Worm (Caenorhabditis elegans) whole organism, young adult: Measurements from ENCODE around the gene C39D10.2.

Source experiments
- B0019.2 ChIP-seq: fragments of 200-800 bp; sonication (Bioruptor generic); conservative IDR thresholded peaks from 2 replicates; pipeline ENCODE4 v1.3.6; 2022; ENCODE audit warnings: missing genetic modification reagents, missing genetic modification characterization, missing compliant biosample characterization
- B0035.1 ChIP-seq: sonication (generic microtip); optimal IDR thresholded peaks from 2 replicates; lab custom pipeline; 2016; ENCODE audit warnings: missing genetic modification characterization, mild to moderate bottlenecking, missing compliant biosample characterization, missing genotype, missing genetic modification reagents
- B0261.1 ChIP-seq: sonication (generic microtip); optimal IDR thresholded peaks from 2 replicates; lab custom pipeline; 2016; ENCODE audit warnings: mild to moderate bottlenecking, missing genetic modification characterization, moderate library complexity, missing compliant biosample characterization
- B0336.3 ChIP-seq: fragments of 200-800 bp; sonication (Bioruptor generic); IDR thresholded peaks from 2 replicates; pipeline ENCODE4 v1.3.6; 2022; ENCODE audit warnings: missing genetic modification characterization, missing compliant biosample characterization
- D2030.7 ChIP-seq: fragments of 200-800 bp; sonication (Bioruptor generic); IDR thresholded peaks from 2 replicates; pipeline ENCODE4 v1.3.6; 2022; ENCODE audit warnings: missing genetic modification reagents, missing genetic modification characterization, missing compliant biosample characterization
- F22D6.2 ChIP-seq: sonication (generic microtip); optimal IDR thresholded peaks from 2 replicates; lab custom pipeline; 2016; ENCODE audit warnings: mild to moderate bottlenecking, missing genetic modification characterization, missing compliant biosample characterization
- F33H1.4 ChIP-seq: fragments of 200-800 bp; sonication (Bioruptor generic); IDR thresholded peaks from 2 replicates; pipeline ENCODE4 v1.3.6; 2022; ENCODE audit warnings: missing genetic modification reagents, missing genetic modification characterization, missing compliant biosample characterization
- F49E8.2 ChIP-seq: sonication (generic microtip); optimal IDR thresholded peaks from 3 replicates; lab custom pipeline; 2017; ENCODE audit warnings: missing genetic modification characterization, mild to moderate bottlenecking, missing compliant biosample characterization, antibody characterized with exemption, moderate library complexity; ENCODE audit not compliant: insufficient read depth
- F55B11.4 ChIP-seq: sonication (generic microtip); optimal IDR thresholded peaks from 2 replicates; lab custom pipeline; 2016; ENCODE audit warnings: missing compliant biosample characterization, missing genetic modification characterization, borderline replicate concordance; ENCODE audit not compliant: insufficient read depth
- F57C9.4 ChIP-seq: sonication (generic microtip); optimal IDR thresholded peaks from 2 replicates; lab custom pipeline; 2017; ENCODE audit warnings: mild to moderate bottlenecking, missing genetic modification characterization, missing compliant biosample characterization
- Y53F4B.3 ChIP-seq: fragments of 200-800 bp; sonication (Bioruptor generic); IDR thresholded peaks from 2 replicates; pipeline ENCODE4 v1.3.6; 2022; ENCODE audit warnings: missing genetic modification reagents, missing genetic modification characterization, missing compliant biosample characterization
- Y67H2A.10 ChIP-seq: fragments of 200-800 bp; sonication (Bioruptor generic); conservative IDR thresholded peaks from 2 replicates; pipeline ENCODE4 v1.3.6; 2022; ENCODE audit warnings: missing genetic modification reagents, missing genetic modification characterization, missing compliant biosample characterization
- ZK185.1 ChIP-seq: sonication (generic microtip); optimal IDR thresholded peaks from 2 replicates; lab custom pipeline; 2016; ENCODE audit warnings: mild to moderate bottlenecking, missing genetic modification characterization, missing compliant biosample characterization; ENCODE audit not compliant: poor library complexity, severe bottlenecking
- aptf-3 ChIP-seq: fragments of 200-800 bp; sonication (Bioruptor generic); IDR thresholded peaks from 2 replicates; pipeline ENCODE4 v1.3.6; 2022; ENCODE audit warnings: missing genetic modification characterization, missing compliant biosample characterization
- attf-5 ChIP-seq: fragments of 200-800 bp; sonication (Bioruptor generic); optimal IDR thresholded peaks from 2 replicates; lab custom pipeline; 2018; ENCODE audit warnings: mild to moderate bottlenecking, missing genetic modification characterization, missing compliant biosample characterization
- bed-1 ChIP-seq: fragments of 200-800 bp; sonication (Bioruptor generic); IDR thresholded peaks from 2 replicates; pipeline ENCODE4 v1.3.6; 2022; ENCODE audit warnings: missing genetic modification reagents, missing genetic modification characterization, missing compliant biosample characterization
- bed-2 ChIP-seq: fragments of 200-800 bp; sonication (Bioruptor generic); IDR thresholded peaks from 2 replicates; pipeline ENCODE4 v1.3.6; 2022; ENCODE audit warnings: missing genetic modification reagents, missing genetic modification characterization, missing compliant biosample characterization
- ccch-3 ChIP-seq: fragments of 200-800 bp; sonication (Bioruptor generic); optimal IDR thresholded peaks from 2 replicates; lab custom pipeline; 2018; ENCODE audit warnings: mild to moderate bottlenecking, missing genetic modification characterization, missing compliant biosample characterization
- dox-1 ChIP-seq: fragments of 200-800 bp; sonication (Bioruptor generic); IDR thresholded peaks from 2 replicates; pipeline ENCODE4 v1.3.6; 2022; ENCODE audit warnings: missing genetic modification reagents, missing genetic modification characterization, missing compliant biosample characterization
- ets-4 ChIP-seq: fragments of 200-800 bp; sonication (Bioruptor generic); optimal IDR thresholded peaks from 2 replicates; lab custom pipeline; 2018; ENCODE audit warnings: mild to moderate bottlenecking, missing genetic modification characterization, missing compliant biosample characterization
- him-1 ChIP-seq: sonication (generic microtip); optimal IDR thresholded peaks from 2 replicates; lab custom pipeline; 2016; ENCODE audit warnings: missing genotype, missing genetic modification reagents, missing genetic modification characterization, missing compliant biosample characterization
- hlh-26 ChIP-seq: fragments of 200-800 bp; sonication (Bioruptor generic); conservative IDR thresholded peaks from 2 replicates; pipeline ENCODE4 v1.3.6; 2022; ENCODE audit warnings: missing genetic modification reagents, missing genetic modification characterization, missing compliant biosample characterization
- hsf-1 ChIP-seq: fragments of 200-800 bp; sonication (Bioruptor generic); IDR thresholded peaks from 2 replicates; pipeline ENCODE4 v1.3.6; 2022; ENCODE audit warnings: missing genetic modification reagents, missing genetic modification characterization, missing compliant biosample characterization
- let-607 ChIP-seq, 2 experiments: fragments of 200-800 bp in 1 of 2; sonication (Bioruptor generic) in 1 of 2; sonication (generic microtip) in 1 of 2; optimal IDR thresholded peaks; 2 replicates each; lab custom pipeline; 2016 to 2018; ENCODE audit warnings: mild to moderate bottlenecking in 2 of 2, missing compliant biosample characterization in 2 of 2, missing genetic modification characterization in 2 of 2, moderate library complexity in 2 of 2, missing genotype in 1 of 2
- lin-26 ChIP-seq: fragments of 200-800 bp; sonication (Bioruptor generic); IDR thresholded peaks from 2 replicates; pipeline ENCODE4 v1.3.6; 2022; ENCODE audit warnings: missing genetic modification reagents, missing genetic modification characterization, missing compliant biosample characterization
- lin-40 ChIP-seq: sonication (generic microtip); optimal IDR thresholded peaks from 2 replicates; lab custom pipeline; 2016; ENCODE audit warnings: missing genetic modification characterization, mild to moderate bottlenecking, missing compliant biosample characterization, missing genotype, missing genetic modification reagents
- lsl-1 ChIP-seq: fragments of 200-800 bp; sonication (Bioruptor generic); optimal IDR thresholded peaks from 2 replicates; lab custom pipeline; 2018; ENCODE audit warnings: mild to moderate bottlenecking, missing genetic modification characterization, moderate library complexity, missing compliant biosample characterization
- mcd-1 ChIP-seq: fragments of 200-800 bp; sonication (Bioruptor generic); IDR thresholded peaks from 2 replicates; pipeline ENCODE4 v1.3.6; 2022; ENCODE audit warnings: missing genetic modification reagents, missing genetic modification characterization, missing compliant biosample characterization
- mes-4 ChIP-seq: sonication (generic microtip); optimal IDR thresholded peaks from 2 replicates; lab custom pipeline; 2016; ENCODE audit warnings: missing genotype, missing genetic modification characterization, missing compliant biosample characterization
- nfya-1 ChIP-seq: sonication (generic microtip); optimal IDR thresholded peaks from 2 replicates; lab custom pipeline; 2017; ENCODE audit warnings: antibody characterized with exemption, missing compliant biosample characterization, missing genetic modification characterization, borderline replicate concordance; ENCODE audit not compliant: insufficient read depth
- nfyb-1 ChIP-seq: fragments of 200-800 bp; sonication (Bioruptor generic); IDR thresholded peaks from 2 replicates; pipeline ENCODE4 v1.3.6; 2022; ENCODE audit warnings: missing genetic modification reagents, missing genetic modification characterization, missing compliant biosample characterization
- nhr-80 ChIP-seq: sonication (generic microtip); optimal IDR thresholded peaks from 2 replicates; lab custom pipeline; 2016; ENCODE audit warnings: missing genetic modification characterization, missing compliant biosample characterization
- nhr-90 ChIP-seq: sonication (generic microtip); optimal IDR thresholded peaks from 2 replicates; lab custom pipeline; 2016; ENCODE audit warnings: missing genotype, mild to moderate bottlenecking, missing genetic modification characterization, missing compliant biosample characterization
- pbrm-1 ChIP-seq: fragments of 200-800 bp; sonication (Bioruptor generic); IDR thresholded peaks from 2 replicates; pipeline ENCODE4 v1.3.6; 2022; ENCODE audit warnings: missing genetic modification reagents, missing genetic modification characterization, missing compliant biosample characterization
- rcor-1 ChIP-seq: fragments of 200-800 bp; sonication (Bioruptor generic); IDR thresholded peaks from 2 replicates; pipeline ENCODE4 v1.3.6; 2022; ENCODE audit warnings: missing genetic modification reagents, missing genetic modification characterization, missing compliant biosample characterization
- rec-8 ChIP-seq, 2 experiments: sonication (generic microtip); optimal IDR thresholded peaks; 2 replicates each; lab custom pipeline; 2016; ENCODE audit warnings: mild to moderate bottlenecking in 2 of 2, missing genetic modification characterization in 2 of 2, missing genetic modification reagents in 2 of 2, missing genotype in 2 of 2, missing biosample characterization in 1 of 2, missing compliant biosample characterization in 1 of 2, moderate library complexity in 1 of 2
- repo-1 ChIP-seq: sonication (generic microtip); optimal IDR thresholded peaks from 2 replicates; lab custom pipeline; 2017; ENCODE audit warnings: mild to moderate bottlenecking, missing genetic modification characterization, missing compliant biosample characterization
- rpc-1 ChIP-seq, 2 experiments: fragments of 150-350 bp in 1 of 2; sonication (generic microtip) in 1 of 2; optimal IDR thresholded peaks; 2 replicates each; lab custom pipeline; 2014 to 2018; ENCODE audit warnings: missing biosample characterization in 1 of 2, missing genetic modification characterization in 1 of 2, missing genetic modification reagents in 1 of 2, missing genotype in 1 of 2
- sea-2 ChIP-seq: fragments of 200-800 bp; sonication (Bioruptor generic); IDR thresholded peaks from 2 replicates; pipeline ENCODE4 v1.3.6; 2022; ENCODE audit warnings: missing genetic modification characterization, missing compliant biosample characterization
- snpc-1.1 ChIP-seq: sonication (generic microtip); optimal IDR thresholded peaks from 2 replicates; lab custom pipeline; 2017; ENCODE audit warnings: missing genetic modification characterization, mild to moderate bottlenecking, missing compliant biosample characterization, antibody characterized with exemption, moderate library complexity, missing genotype, missing genetic modification reagents; ENCODE audit not compliant: insufficient read depth
- snpc-3.4 ChIP-seq: sonication (generic microtip); optimal IDR thresholded peaks from 2 replicates; lab custom pipeline; 2017; ENCODE audit warnings: missing genetic modification characterization, mild to moderate bottlenecking, missing compliant biosample characterization, antibody characterized with exemption, moderate library complexity, missing genotype, missing genetic modification reagents
- sptf-2 ChIP-seq: fragments of 200-800 bp; sonication (Bioruptor generic); optimal IDR thresholded peaks from 2 replicates; lab custom pipeline; 2018; ENCODE audit warnings: mild to moderate bottlenecking, missing genetic modification characterization, missing compliant biosample characterization
- unc-62 ChIP-seq: fragments of 150-350 bp; optimal IDR thresholded peaks from 2 replicates; lab custom pipeline; 2014; ENCODE audit warnings: missing biosample characterization, missing genetic modification reagents, missing genetic modification characterization
- xnd-1 ChIP-seq: sonication (generic microtip); optimal IDR thresholded peaks from 2 replicates; lab custom pipeline; 2016; ENCODE audit warnings: missing genotype, missing genetic modification reagents, missing genetic modification characterization, missing compliant biosample characterization
- ztf-28 ChIP-seq: fragments of 200-800 bp; sonication (Bioruptor generic); IDR thresholded peaks from 2 replicates; pipeline ENCODE4 v1.3.6; 2022; ENCODE audit warnings: missing genetic modification reagents, missing genetic modification characterization, missing compliant biosample characterization

C39D10.2 gene

DNA sequence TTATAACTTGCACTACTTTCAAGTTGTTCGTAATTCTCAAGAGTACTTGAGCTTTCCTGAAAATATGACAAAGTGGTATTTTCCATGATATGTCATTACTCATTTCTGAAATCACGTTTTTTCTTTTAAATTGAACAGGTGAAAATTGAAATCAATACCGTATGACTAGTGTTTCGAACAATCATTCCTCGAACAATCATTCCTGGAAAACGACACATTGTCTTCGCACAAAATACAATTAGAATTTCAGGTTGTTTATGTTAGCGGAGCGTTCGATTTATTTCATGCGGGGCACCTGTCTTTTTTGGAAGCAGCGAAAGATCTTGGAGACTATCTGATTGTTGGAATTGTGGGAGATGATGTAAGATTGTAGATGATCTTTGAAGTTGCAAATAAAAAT, 2.8 kb upstream of the C39D10.2 start:
- TF ChIP-seq let-607 (tag; optimal IDR thresholded peaks at IDR 0.05; lab: Kevin White, UChicago) (no peak), lin-26 (GFP tag; lab: Robert Waterston, UW) (no peak), ZK185.1 (tag; lab: Kevin White, UChicago) (no peak), hsf-1 (GFP tag; lab: Robert Waterston, UW) (no peak), lin-40 (tag; lab: Kevin White, UChicago) (no peak), ztf-28 (GFP tag; lab: Robert Waterston, UW) (no peak), nfyb-1 (GFP tag; lab: Robert Waterston, UW) (no peak), mcd-1 (GFP tag; lab: Robert Waterston, UW) (no peak), B0336.3 (GFP tag; lab: Robert Waterston, UW) (no peak), F33H1.4 (GFP tag; lab: Robert Waterston, UW) (no peak), B0261.1 (tag; lab: Kevin White, UChicago) (no peak), bed-1 (GFP tag; lab: Robert Waterston, UW) (no peak), nfya-1 (tag; lab: Kevin White, UChicago) (no peak), sptf-2 (GFP tag; lab: Kevin White, UChicago) (no peak), B0019.2 (GFP tag; lab: Robert Waterston, UW) (no peak), snpc-1.1 (tag; lab: Kevin White, UChicago) (no peak), pbrm-1 (GFP tag; lab: Robert Waterston, UW) (no peak), F22D6.2 (tag; lab: Kevin White, UChicago) (no peak), dox-1 (GFP tag; lab: Robert Waterston, UW) (no peak), rec-8 (tag; optimal IDR thresholded peaks at IDR 0.05; lab: Kevin White, UChicago) (no peak)

DNA sequence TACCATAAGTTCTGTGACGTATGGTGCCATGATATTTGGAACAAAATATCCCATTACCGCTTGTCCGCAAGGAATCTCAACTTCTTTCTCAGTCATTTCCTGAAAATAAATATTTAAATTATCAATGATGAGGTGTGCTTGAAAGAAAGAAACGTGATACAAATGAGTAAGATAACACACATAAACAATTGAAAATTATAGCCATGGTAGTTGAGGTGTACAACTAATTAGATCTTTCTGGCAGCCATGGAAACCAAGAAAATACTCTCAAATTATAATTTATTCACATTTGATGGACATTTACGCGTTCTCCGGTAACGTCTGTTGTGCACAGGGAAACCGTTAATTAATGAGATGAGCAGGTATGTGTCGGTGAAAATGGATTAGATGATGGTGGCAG, 3.3 kb downstream of the C39D10.2 start, which contains the start of gene C39D10.5:
Gene C39D10.5, minus strand, starts transcription at position 101 of the 400 bp plus-strand sequence.
- no peak for TF ChIP-seq rpc-1 (optimal IDR thresholded peaks at IDR 0.05; lab: Kevin White, UChicago)
- no peak for TF ChIP-seq rpc-1 (tag; optimal IDR thresholded peaks at IDR 0.05; lab: Kevin White, UChicago)
- TF ChIP-seq attf-5 (GFP tag; lab: Kevin White, UChicago), result no peak
- TF ChIP-seq him-1 (tag; lab: Kevin White, UChicago), result no peak
- TF ChIP-seq F57C9.4 (tag; lab: Kevin White, UChicago), result no peak
- no peak for TF ChIP-seq mes-4 (tag; lab: Kevin White, UChicago)
- no peak for TF ChIP-seq hlh-26 (GFP tag; lab: Robert Waterston, UW)
- TF ChIP-seq Y67H2A.10, result no peak
- TF ChIP-seq snpc-3.4, result no peak
- no peak for TF ChIP-seq rcor-1 (GFP tag; lab: Robert Waterston, UW)
- TF ChIP-seq nhr-90 (tag; lab: Kevin White, UChicago), result no peak
- no peak for TF ChIP-seq nhr-80
- TF ChIP-seq xnd-1, result no peak
- no peak for TF ChIP-seq ccch-3 (GFP tag; lab: Kevin White, UChicago)

DNA sequence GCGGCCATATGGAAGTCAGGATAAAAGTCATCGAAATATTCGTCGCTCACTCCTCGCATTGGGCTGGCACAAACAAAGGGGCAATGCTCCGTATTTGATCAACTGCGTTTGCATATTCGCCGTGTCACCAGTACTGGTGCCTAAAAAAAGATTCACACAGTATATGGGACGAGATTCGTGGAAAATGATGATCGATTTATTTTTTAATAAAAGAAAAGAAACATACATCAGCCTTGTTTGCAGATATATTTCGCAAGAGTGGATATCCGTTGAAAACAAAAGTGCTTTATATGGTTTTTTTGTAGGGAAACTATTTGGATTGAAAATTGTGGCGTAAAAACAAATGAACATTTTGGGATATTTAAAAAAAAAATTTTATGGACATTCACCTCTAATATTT, 8.7 kb downstream of the C39D10.2 start, which contains the start of gene latd-1:
Gene latd-1, minus strand, starts transcription at position 101 of the 400 bp plus-strand sequence.
- TF ChIP-seq F55B11.4, result no peak
- no peak for TF ChIP-seq F57C9.4 (tag; lab: Kevin White, UChicago)
- no peak for TF ChIP-seq lsl-1 (GFP tag; lab: Kevin White, UChicago)
- TF ChIP-seq D2030.7 (GFP tag; lab: Robert Waterston, UW), result no peak
- no peak for TF ChIP-seq sea-2
- no peak for TF ChIP-seq unc-62 (GFP tag; lab: Kevin White, UChicago)
- no peak for TF ChIP-seq pbrm-1 (GFP tag; lab: Robert Waterston, UW)
- TF ChIP-seq bed-2, result no peak
- TF ChIP-seq F49E8.2 (tag; lab: Kevin White, UChicago), result no peak
- TF ChIP-seq Y53F4B.3 (GFP tag; lab: Robert Waterston, UW), result no peak
- no peak for TF ChIP-seq nfya-1 (tag; lab: Kevin White, UChicago)
- no peak for TF ChIP-seq aptf-3 (GFP tag; lab: Robert Waterston, UW)
- no peak for TF ChIP-seq nfyb-1 (GFP tag; lab: Robert Waterston, UW)
- no peak for TF ChIP-seq B0035.1 (tag; lab: Kevin White, UChicago)
- TF ChIP-seq ets-4, result no peak
- no peak for TF ChIP-seq repo-1 (tag; lab: Kevin White, UChicago)
